Worm (Caenorhabditis elegans) whole organism, L4 larva: Measurements from ENCODE around the gene C08E3.13.

Source experiments
- lin-15B ChIP-seq: fragments of 150-350 bp; sonication (generic microtip); optimal IDR thresholded peaks from 3 replicates; lab custom pipeline; 2014; ENCODE audit warnings: missing biosample characterization, missing genetic modification characterization
- skn-1 ChIP-seq: fragments of 150-350 bp; optimal IDR thresholded peaks from 2 replicates; lab custom pipeline; 2014; ENCODE audit warnings: missing biosample characterization, missing genetic modification characterization
- zag-1 ChIP-seq: fragments of 150-350 bp; optimal IDR thresholded peaks from 2 replicates; lab custom pipeline; 2014; ENCODE audit warnings: missing biosample characterization, missing genetic modification characterization

- TF ChIP-seq lin-15B (tag; lab: Kevin White, UChicago), result no peak
- TF ChIP-seq skn-1, result no peak
- no peak for TF ChIP-seq zag-1 (tag; lab: Kevin White, UChicago)
These were observed 27.1 kb downstream of the C08E3.13 start for ce11 chrII:1605010-1605409.
